Worm (Caenorhabditis elegans) whole organism, L1 larva: ENCODE data around the gene frh-1.

Experiments
- C04F5.9 ChIP-seq: sonication (generic microtip); optimal IDR thresholded peaks from 2 replicates; lab custom pipeline; 2016; ENCODE audit warnings: missing genetic modification characterization, missing compliant biosample characterization
- C16A3.4 ChIP-seq: fragments of 150-350 bp; optimal IDR thresholded peaks from 2 replicates; lab custom pipeline; 2014; ENCODE audit warnings: missing biosample characterization, missing genetic modification characterization
- C34B4.2 ChIP-seq: sonication (generic microtip); optimal IDR thresholded peaks from 2 replicates; lab custom pipeline; 2017; ENCODE audit warnings: mild to moderate bottlenecking, missing genetic modification characterization, missing compliant biosample characterization
- aha-1 ChIP-seq: fragments of 150-350 bp; optimal IDR thresholded peaks from 2 replicates; lab custom pipeline; 2014; ENCODE audit warnings: missing biosample characterization, missing genetic modification characterization
- alr-1 ChIP-seq: fragments of 200-800 bp; sonication (Bioruptor generic); optimal IDR thresholded peaks from 2 replicates; lab custom pipeline; 2018; ENCODE audit warnings: borderline replicate concordance, mild to moderate bottlenecking, missing genetic modification characterization, missing compliant biosample characterization
- ceh-82 ChIP-seq, 3 experiments: fragments of 150-350 bp in 1 of 3; sonication (generic microtip) in 2 of 3; optimal IDR thresholded peaks; 2 replicates each; lab custom pipeline; 2014 to 2017; ENCODE audit warnings: missing biosample characterization in 3 of 3, missing genetic modification characterization in 3 of 3
- ceh-90 ChIP-seq: sonication (generic microtip); optimal IDR thresholded peaks from 2 replicates; lab custom pipeline; 2016; ENCODE audit warnings: missing genetic modification characterization, missing compliant biosample characterization
- dpl-1 ChIP-seq, 3 experiments: fragments of 150-350 bp in 2 of 3; sonication (generic microtip) in 1 of 3; optimal IDR thresholded peaks; 2 replicates each; lab custom pipeline; 2014 to 2017; ENCODE audit warnings: missing biosample characterization in 3 of 3, missing genetic modification characterization in 3 of 3, missing genetic modification reagents in 3 of 3
- dsc-1 ChIP-seq: sonication (generic microtip); optimal IDR thresholded peaks from 2 replicates; lab custom pipeline; 2016; ENCODE audit warnings: mild to moderate bottlenecking, missing genetic modification characterization, missing compliant biosample characterization
- efl-1 ChIP-seq, 4 experiments: fragments of 150-350 bp; optimal IDR thresholded peaks in 3 of 4; peaks in 1 of 4; 1 replicate in 1 of 4; 2 replicates in 3 of 4; lab custom pipeline; 2014; ENCODE audit warnings: missing biosample characterization in 2 of 4, missing genetic modification characterization in 2 of 4, missing genetic modification reagents in 2 of 4
- efl-3 ChIP-seq: fragments of 200-800 bp; sonication (Bioruptor generic); optimal IDR thresholded peaks from 2 replicates; lab custom pipeline; 2018; ENCODE audit warnings: mild to moderate bottlenecking, missing genetic modification characterization, missing compliant biosample characterization
- fkh-10 ChIP-seq: sonication (generic microtip); optimal IDR thresholded peaks from 2 replicates; lab custom pipeline; 2017; ENCODE audit warnings: missing biosample characterization, missing genetic modification reagents, missing genetic modification characterization
- fkh-8 ChIP-seq: sonication (generic microtip); optimal IDR thresholded peaks from 2 replicates; lab custom pipeline; 2016; ENCODE audit warnings: mild to moderate bottlenecking, missing genetic modification characterization, missing compliant biosample characterization
- hlh-17 ChIP-seq: fragments of 200-800 bp; sonication (Bioruptor generic); optimal IDR thresholded peaks from 2 replicates; lab custom pipeline; 2018; ENCODE audit warnings: missing genetic modification characterization, mild to moderate bottlenecking, missing compliant biosample characterization, moderate library complexity, borderline replicate concordance
- irx-1 ChIP-seq: sonication (generic microtip); optimal IDR thresholded peaks from 2 replicates; lab custom pipeline; 2016; ENCODE audit warnings: missing genetic modification characterization, missing compliant biosample characterization
- lin-14 ChIP-seq: fragments of 200-800 bp; sonication (Bioruptor generic); optimal IDR thresholded peaks from 2 replicates; lab custom pipeline; 2018; ENCODE audit warnings: mild to moderate bottlenecking, missing genetic modification characterization, moderate library complexity, missing compliant biosample characterization
- lin-15B ChIP-seq: fragments of 150-350 bp; sonication (generic microtip); optimal IDR thresholded peaks from 3 replicates; lab custom pipeline; 2014; ENCODE audit warnings: missing biosample characterization, missing genetic modification characterization
- lsy-2 ChIP-seq, 2 experiments: fragments of 150-350 bp; optimal IDR thresholded peaks; 2 replicates each; lab custom pipeline; 2014; ENCODE audit warnings: missing biosample characterization in 2 of 2, missing genetic modification characterization in 2 of 2
- mdl-1 ChIP-seq, 2 experiments: fragments of 150-350 bp; optimal IDR thresholded peaks; 2 replicates each; lab custom pipeline; 2014 to 2017; ENCODE audit warnings: missing biosample characterization in 2 of 2, missing genetic modification characterization in 2 of 2, inconsistent platforms in 1 of 2
- mep-1 ChIP-seq: fragments of 150-350 bp; optimal IDR thresholded peaks from 2 replicates; lab custom pipeline; 2014; ENCODE audit warnings: missing biosample characterization, missing genetic modification characterization
- nhr-11 ChIP-seq: fragments of 150-350 bp; optimal IDR thresholded peaks from 2 replicates; lab custom pipeline; 2014; ENCODE audit warnings: missing biosample characterization, missing genetic modification characterization
- nhr-12 ChIP-seq: sonication (generic microtip); optimal IDR thresholded peaks from 2 replicates; lab custom pipeline; 2017; ENCODE audit warnings: missing biosample characterization, missing genetic modification characterization
- nhr-237 ChIP-seq: fragments of 150-350 bp; optimal IDR thresholded peaks from 2 replicates; lab custom pipeline; 2014; ENCODE audit warnings: missing biosample characterization, missing genetic modification characterization
- nhr-28 ChIP-seq: fragments of 150-350 bp; optimal IDR thresholded peaks from 2 replicates; lab custom pipeline; 2014; ENCODE audit warnings: missing biosample characterization, missing genetic modification characterization
- nhr-47 ChIP-seq: sonication (generic microtip); optimal IDR thresholded peaks from 2 replicates; lab custom pipeline; 2016; ENCODE audit warnings: mild to moderate bottlenecking, missing genetic modification characterization, moderate library complexity, missing compliant biosample characterization
- nhr-71 ChIP-seq: sonication (generic microtip); optimal IDR thresholded peaks from 2 replicates; lab custom pipeline; 2016; ENCODE audit warnings: mild to moderate bottlenecking, missing genetic modification characterization, moderate library complexity, missing compliant biosample characterization
- nhr-76 ChIP-seq: sonication (generic microtip); optimal IDR thresholded peaks from 2 replicates; lab custom pipeline; 2017; ENCODE audit warnings: missing biosample characterization, missing genetic modification characterization
- nhr-77 ChIP-seq: fragments of 150-350 bp; optimal IDR thresholded peaks from 2 replicates; lab custom pipeline; 2014; ENCODE audit warnings: missing biosample characterization, missing genetic modification characterization
- pag-3 ChIP-seq: sonication (generic microtip); optimal IDR thresholded peaks from 2 replicates; lab custom pipeline; 2017; ENCODE audit warnings: missing genetic modification characterization, mild to moderate bottlenecking, missing compliant biosample characterization, antibody characterized with exemption, borderline replicate concordance; ENCODE audit not compliant: insufficient read depth
- rnt-1 ChIP-seq: sonication (generic microtip); optimal IDR thresholded peaks from 2 replicates; lab custom pipeline; 2016; ENCODE audit warnings: mild to moderate bottlenecking, missing genetic modification characterization, moderate library complexity, missing compliant biosample characterization
- skn-1 ChIP-seq: fragments of 150-350 bp; optimal IDR thresholded peaks from 2 replicates; lab custom pipeline; 2014; ENCODE audit warnings: missing biosample characterization, missing genetic modification characterization
- sox-4 ChIP-seq: sonication (generic microtip); optimal IDR thresholded peaks from 2 replicates; lab custom pipeline; 2016; ENCODE audit warnings: missing genetic modification characterization, missing compliant biosample characterization
- sptf-1 ChIP-seq: fragments of 150-350 bp; optimal IDR thresholded peaks from 2 replicates; lab custom pipeline; 2014; ENCODE audit warnings: missing biosample characterization, missing genetic modification characterization
- sup-37 ChIP-seq: fragments of 200-800 bp; sonication (Bioruptor generic); optimal IDR thresholded peaks from 2 replicates; lab custom pipeline; 2018; ENCODE audit warnings: mild to moderate bottlenecking, missing genetic modification characterization, missing compliant biosample characterization
- unc-130 ChIP-seq: fragments of 150-350 bp; optimal IDR thresholded peaks from 2 replicates; lab custom pipeline; 2017; ENCODE audit warnings: missing biosample characterization, missing genetic modification characterization, inconsistent platforms
- unc-30 ChIP-seq: sonication (generic microtip); optimal IDR thresholded peaks from 2 replicates; lab custom pipeline; 2017; ENCODE audit warnings: missing biosample characterization, missing genetic modification characterization
- unc-62 ChIP-seq: fragments of 150-350 bp; optimal IDR thresholded peaks from 2 replicates; lab custom pipeline; 2014; ENCODE audit warnings: missing biosample characterization, missing genetic modification reagents, missing genetic modification characterization
- unc-98 ChIP-seq: fragments of 200-800 bp; sonication (Bioruptor generic); IDR thresholded peaks from 2 replicates; pipeline ENCODE4 v1.3.6; 2022; ENCODE audit warnings: missing genetic modification characterization, missing compliant biosample characterization
- xbp-1 ChIP-seq: sonication (generic microtip); optimal IDR thresholded peaks from 2 replicates; lab custom pipeline; 2016; ENCODE audit warnings: missing genetic modification characterization, missing compliant biosample characterization
- zag-1 ChIP-seq: fragments of 150-350 bp; optimal IDR thresholded peaks from 2 replicates; lab custom pipeline; 2014; ENCODE audit warnings: missing biosample characterization, missing genetic modification characterization

Gene frh-1

DNA sequence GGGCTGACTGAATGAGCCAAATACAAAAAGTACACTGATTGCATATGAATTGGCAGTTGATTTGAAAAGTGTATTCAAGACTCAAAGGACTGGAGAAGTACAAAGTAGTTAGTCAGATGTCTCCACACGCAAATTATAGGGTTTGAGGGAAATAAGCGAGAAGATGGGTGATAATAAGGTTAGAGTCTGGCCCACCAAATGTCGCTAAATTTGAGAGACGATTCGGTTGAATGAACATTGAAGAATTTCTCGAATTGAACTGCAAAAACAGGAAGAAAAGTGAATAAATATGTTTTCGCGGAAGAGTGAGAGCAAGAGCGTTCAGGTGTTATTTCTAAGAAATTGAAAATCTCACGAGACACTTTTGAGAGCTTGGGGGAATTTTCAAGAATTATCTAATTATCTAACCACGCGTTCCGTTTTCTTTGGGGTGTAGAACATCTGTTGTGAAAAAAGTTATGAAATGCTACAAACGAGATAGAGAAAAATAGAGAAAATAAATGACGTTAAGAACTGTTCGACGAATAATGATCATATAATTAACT lies 42.4 kb downstream of the frh-1 start:
- no peak for TF ChIP-seq C16A3.4 (tag; lab: Kevin White, UChicago)
- peak; percentile 67 for TF ChIP-seq fkh-8
- TF ChIP-seq dsc-1 (tag; lab: Kevin White, UChicago): peak; percentile 17
- TF ChIP-seq nhr-47: peak; percentile 62
- peak; percentile 66 for TF ChIP-seq nhr-71 (tag; lab: Kevin White, UChicago)
- no peak for TF ChIP-seq nhr-77 (tag; lab: Kevin White, UChicago)
- peak; percentile 78 for TF ChIP-seq sox-4 (tag; lab: Kevin White, UChicago)
- TF ChIP-seq unc-62 (GFP tag; lab: Kevin White, UChicago): no peak
- TF ChIP-seq alr-1 (tag; lab: Kevin White, UChicago): no peak
- peak; percentile 14 for TF ChIP-seq lin-14 (GFP tag; lab: Kevin White, UChicago)

DNA sequence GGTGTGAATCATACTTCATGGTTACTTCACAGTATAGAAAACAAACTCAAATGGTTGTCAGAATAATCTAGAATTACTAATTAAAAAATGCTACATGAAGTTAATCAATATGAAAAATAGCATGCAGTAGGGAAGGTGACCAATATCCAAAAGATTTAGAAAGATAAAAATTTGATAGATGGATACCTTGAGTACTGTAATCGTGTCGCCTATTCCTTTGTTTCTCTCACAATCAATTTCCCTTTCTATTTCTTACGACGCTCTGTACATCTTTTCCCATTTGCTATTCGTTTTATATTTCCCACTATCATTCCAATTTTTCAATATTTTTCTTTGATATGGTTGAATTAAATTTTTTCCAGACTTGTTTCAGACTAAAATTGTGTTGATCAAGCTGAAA lies 44.1 kb downstream of the frh-1 start, which contains the start of gene B0034.7:
Gene B0034.7, plus strand, starts transcription at position 301 of the 400 bp plus-strand sequence.
- no peak for TF ChIP-seq lin-15B (tag; lab: Kevin White, UChicago)
- TF ChIP-seq mdl-1 (tag; optimal IDR thresholded peaks at IDR 0.05; lab: Kevin White, UChicago): no peak
- no peak for TF ChIP-seq rnt-1 (tag; lab: Kevin White, UChicago)
- no peak for TF ChIP-seq mep-1 (tag; lab: Kevin White, UChicago)
- no peak for TF ChIP-seq xbp-1 (tag; lab: Kevin White, UChicago)
- no peak for TF ChIP-seq C34B4.2 (tag; lab: Kevin White, UChicago)

ce11 chrII:5962343-5962742 lies 45.1 kb downstream of the frh-1 start:
- peak in 1 of 3 experiments; percentile 16 for TF ChIP-seq ceh-82 (tag; optimal IDR thresholded peaks at IDR 0.05; lab: Kevin White, UChicago)
- TF ChIP-seq mep-1 (tag; lab: Kevin White, UChicago): no peak
- no peak for TF ChIP-seq C04F5.9 (tag; lab: Kevin White, UChicago)
- TF ChIP-seq nhr-237 (tag; lab: Kevin White, UChicago): no peak
- TF ChIP-seq sptf-1 (tag; lab: Kevin White, UChicago): no peak
- TF ChIP-seq unc-98 (GFP tag; lab: Robert Waterston, UW): no peak
- TF ChIP-seq fkh-8: no peak
- no peak for TF ChIP-seq efl-3
- no peak for TF ChIP-seq nhr-76
- TF ChIP-seq lin-15B (tag; lab: Kevin White, UChicago): no peak
- peak; percentile 8 for TF ChIP-seq nhr-71 (tag; lab: Kevin White, UChicago)
- TF ChIP-seq zag-1 (tag; lab: Kevin White, UChicago): no peak
- TF ChIP-seq nhr-12 (tag; lab: Kevin White, UChicago): no peak
- peak; percentile 69 for TF ChIP-seq fkh-10
- no peak for TF ChIP-seq unc-30 (tag; lab: Kevin White, UChicago)
- TF ChIP-seq nhr-28 (tag; lab: Kevin White, UChicago): no peak
- TF ChIP-seq aha-1: no peak
- no peak for TF ChIP-seq unc-130
- TF ChIP-seq lin-14 (GFP tag; lab: Kevin White, UChicago): peak; percentile 53
- TF ChIP-seq pag-3 (tag; lab: Kevin White, UChicago): no peak
- TF ChIP-seq alr-1 (tag; lab: Kevin White, UChicago): no peak
- TF ChIP-seq efl-1 (optimal IDR thresholded peaks at IDR 0.05; lab: Kevin White, UChicago): no peak
- no peak for TF ChIP-seq efl-1 (GFP tag; optimal IDR thresholded peaks at IDR 0.05 in 1 of 2; lab: Kevin White, UChicago)
- no peak for TF ChIP-seq dpl-1 (GFP tag; optimal IDR thresholded peaks at IDR 0.05; lab: Kevin White, UChicago)
- no peak for TF ChIP-seq nhr-11 (tag; lab: Kevin White, UChicago)
- TF ChIP-seq irx-1 (tag; lab: Kevin White, UChicago): no peak
- TF ChIP-seq ceh-90 (tag; lab: Kevin White, UChicago): no peak
- no peak for TF ChIP-seq sup-37
- no peak for TF ChIP-seq hlh-17
- peak in 1 of 2 experiments; percentile 15 for TF ChIP-seq lsy-2 (tag; optimal IDR thresholded peaks at IDR 0.05; lab: Kevin White, UChicago)
- TF ChIP-seq skn-1 (tag; lab: Kevin White, UChicago): no peak
